Worm (Caenorhabditis elegans) whole organism, L4/young adult: Measurements from ENCODE around the gene F07F6.7.

Source experiments
- W03F9.2 ChIP-seq: fragments of 150-350 bp; optimal IDR thresholded peaks from 2 replicates; lab custom pipeline; 2014; ENCODE audit warnings: missing biosample characterization, missing genetic modification characterization
- him-1 ChIP-seq: sonication (generic microtip); optimal IDR thresholded peaks from 2 replicates; lab custom pipeline; 2016; ENCODE audit warnings: missing genotype, missing genetic modification reagents, missing genetic modification characterization, missing compliant biosample characterization

ce11 chrII:5374967-5375366 is 48.7 kb downstream of the F07F6.7 start, which contains the start of gene algn-2:
- TF ChIP-seq him-1 (tag; lab: Kevin White, UChicago): no peak
- no peak for TF ChIP-seq W03F9.2 (tag; lab: Kevin White, UChicago)
